Worm (Caenorhabditis elegans) whole organism, early embryonic: ENCODE data around the gene C52G5.3.

Experiments
- B0310.2 ChIP-seq: sonication (generic microtip); optimal IDR thresholded peaks from 2 replicates; lab custom pipeline; 2016; ENCODE audit warnings: mild to moderate bottlenecking, missing genetic modification characterization, missing compliant biosample characterization
- ama-1 ChIP-seq: fragments of 150-350 bp; optimal IDR thresholded peaks from 2 replicates; lab custom pipeline; 2014
- ceh-13 ChIP-seq: fragments of 200-800 bp; sonication (Bioruptor generic); optimal IDR thresholded peaks from 2 replicates; lab custom pipeline; 2018; ENCODE audit warnings: mild to moderate bottlenecking, missing genetic modification characterization, missing compliant biosample characterization
- ceh-36 ChIP-seq: sonication (generic microtip); optimal IDR thresholded peaks from 2 replicates; lab custom pipeline; 2016; ENCODE audit warnings: missing genetic modification characterization, inconsistent platforms, missing compliant biosample characterization
- flt-1 ChIP-seq: fragments of 200-800 bp; sonication (Bioruptor generic); IDR thresholded peaks from 2 replicates; pipeline ENCODE4 v1.3.6; 2022; ENCODE audit warnings: missing genetic modification characterization, missing compliant biosample characterization
- hmbx-1 ChIP-seq: sonication (generic microtip); optimal IDR thresholded peaks from 2 replicates; lab custom pipeline; 2016; ENCODE audit warnings: mild to moderate bottlenecking, missing genetic modification characterization, missing compliant biosample characterization
- hmg-4 ChIP-seq: fragments of 200-800 bp; sonication (Bioruptor generic); optimal IDR thresholded peaks from 2 replicates; lab custom pipeline; 2018; ENCODE audit warnings: mild to moderate bottlenecking, missing genetic modification characterization, missing compliant biosample characterization
- sea-1 ChIP-seq: fragments of 200-800 bp; sonication (Bioruptor generic); conservative IDR thresholded peaks from 2 replicates; pipeline ENCODE4 v1.3.6; 2022; ENCODE audit warnings: missing genetic modification characterization, missing compliant biosample characterization
- tbx-11 ChIP-seq: fragments of 200-800 bp; sonication (Bioruptor generic); IDR thresholded peaks from 2 replicates; pipeline ENCODE4 v1.3.6; 2022; ENCODE audit warnings: missing genetic modification characterization, missing compliant biosample characterization
- tbx-37 ChIP-seq: fragments of 200-800 bp; sonication (Bioruptor generic); conservative IDR thresholded peaks from 2 replicates; pipeline ENCODE4 v1.3.6; 2022; ENCODE audit warnings: missing genetic modification reagents, missing genetic modification characterization, missing compliant biosample characterization

DNA sequence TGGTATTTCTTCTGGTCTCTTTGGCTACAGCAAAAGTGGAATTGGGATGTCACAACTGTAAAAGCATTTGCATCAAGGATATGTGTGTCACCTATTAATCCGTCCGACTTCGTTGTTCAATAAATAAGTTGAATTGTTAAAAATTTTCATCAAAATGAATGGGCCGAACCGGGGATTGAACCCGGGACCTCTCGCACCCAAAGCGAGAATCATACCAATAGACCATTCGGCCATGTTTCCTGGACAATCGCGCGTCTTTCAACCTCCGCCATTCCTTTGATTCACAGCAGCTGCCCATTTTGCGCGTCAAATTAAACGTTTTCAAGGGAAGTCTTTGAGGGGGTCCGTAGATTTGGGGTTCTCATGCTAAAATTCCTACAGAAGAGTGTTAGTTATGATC is 8.7 kb upstream of the C52G5.3 start:
- TF ChIP-seq ama-1 = no peak
- TF ChIP-seq B0310.2 (tag; lab: Kevin White, UChicago) = no peak
- no peak for TF ChIP-seq tbx-11
- TF ChIP-seq ceh-13 = no peak
- TF ChIP-seq tbx-37 (GFP tag; lab: Robert Waterston, UW) = 0 out of 2 replicates have a peak, but pooled peaks have one; percentile 44
- peak; percentile 60 for TF ChIP-seq flt-1 (GFP tag; lab: Robert Waterston, UW)
- no peak for TF ChIP-seq ceh-36 (tag; lab: Kevin White, UChicago)
- TF ChIP-seq hmg-4 (GFP tag; lab: Kevin White, UChicago) = no peak
- 0 out of 2 replicates have a peak, but pooled peaks have one; percentile 44 for TF ChIP-seq sea-1 (GFP tag; lab: Robert Waterston, UW)
- TF ChIP-seq hmbx-1 (tag; lab: Kevin White, UChicago) = no peak
